Worm (Caenorhabditis elegans): ENCODE results near the gene tsp-13.

tsp-13 gene

DNA sequence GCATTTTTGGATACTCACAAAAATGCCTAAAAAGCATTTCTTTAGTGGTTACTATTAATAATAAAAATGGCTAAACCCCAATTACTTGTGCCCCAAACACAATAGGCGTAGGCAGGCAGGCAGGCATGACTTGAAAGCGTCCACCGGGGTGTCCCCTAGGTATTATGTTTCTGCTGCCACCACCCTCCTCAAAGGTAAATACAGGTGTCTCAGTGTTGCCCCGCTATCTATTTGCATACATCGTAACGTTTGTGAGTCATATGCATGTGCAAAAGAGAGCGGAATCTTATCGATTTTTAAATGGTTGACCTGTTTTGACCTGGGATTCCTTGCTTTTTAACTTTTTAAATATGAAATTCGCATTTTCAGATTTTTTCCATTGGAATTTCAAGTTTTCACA, 662 bp upstream of the tsp-13 start:
- TF ChIP-seq zag-1 (tag; optimal IDR thresholded peaks at IDR 0.05) (no peak), nhr-28 (tag; optimal IDR thresholded peaks at IDR 0.05) (no peak), fos-1 (tag; optimal IDR thresholded peaks at IDR 0.05) (no peak), lin-14 (GFP tag; optimal IDR thresholded peaks at IDR 0.05) (no peak)

DNA sequence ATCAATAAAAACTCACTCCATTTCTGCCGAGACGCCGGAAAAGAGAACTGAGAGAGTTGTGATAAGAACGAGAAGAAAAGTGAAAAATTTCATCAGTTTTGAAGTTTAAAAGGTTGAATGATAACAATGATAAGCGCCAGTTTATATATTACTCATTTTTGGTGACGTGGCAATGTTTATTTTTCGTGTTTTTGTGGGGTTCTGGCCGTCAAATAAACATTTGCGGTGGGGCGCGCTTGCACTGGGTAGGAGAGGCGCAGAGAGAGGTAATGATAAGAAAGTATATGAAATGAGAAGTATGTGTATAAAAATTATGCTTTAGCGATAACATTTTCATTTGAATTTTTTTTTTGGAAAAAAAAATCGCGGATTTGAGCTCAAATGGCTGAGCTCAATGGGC, 4.8 kb downstream of the tsp-13 start, which contains the start of gene Y39B6A.5:
Y39B6A.5 (minus strand) TSS at position 214 of the 400 bp plus-strand sequence.
- TF ChIP-seq swsn-7 (tag; optimal IDR thresholded peaks at IDR 0.05) (peak; percentile 14), pqm-1 (tag; optimal IDR thresholded peaks at IDR 0.05) (peak; percentile 82), tlp-1 (tag; optimal IDR thresholded peaks at IDR 0.05) (peak; percentile 54), dpl-1 (GFP tag; optimal IDR thresholded peaks at IDR 0.05) (peak in 1 of 3 experiments; percentile 20), elt-3 (tag; optimal IDR thresholded peaks at IDR 0.05) (peak in 1 of 6 experiments; percentile 53), jun-1 (tag; optimal IDR thresholded peaks at IDR 0.05) (peak; percentile 79), blmp-1 (tag; optimal IDR thresholded peaks at IDR 0.05) (peak; percentile 19), nhr-47 (tag; optimal IDR thresholded peaks at IDR 0.05) (no peak), nhr-71 (tag; optimal IDR thresholded peaks at IDR 0.05) (peak; percentile 64), lin-35 (GFP tag; optimal IDR thresholded peaks at IDR 0.05) (peak in 1 of 2 experiments; percentile 69), nhr-20 (tag; optimal IDR thresholded peaks at IDR 0.05) (peak; percentile 69), nhr-19 (GFP tag; conservative IDR thresholded peaks at IDR 0.05) (peak; percentile 51), unc-86 (tag; optimal IDR thresholded peaks at IDR 0.05) (no peak), hpl-2 (GFP tag; optimal IDR thresholded peaks at IDR 0.05) (peak; percentile 25), elt-2 (tag; optimal IDR thresholded peaks at IDR 0.05) (peak; percentile 100), mdl-1 (tag; optimal IDR thresholded peaks at IDR 0.05) (peak in 1 of 2 experiments; percentile 57), lin-15B (tag; optimal IDR thresholded peaks at IDR 0.05) (no peak), lin-14 (GFP tag; optimal IDR thresholded peaks at IDR 0.05) (peak; percentile 61), sox-4 (tag; optimal IDR thresholded peaks at IDR 0.05) (no peak), egl-13 (tag; optimal IDR thresholded peaks at IDR 0.05) (no peak), nhr-90 (tag; optimal IDR thresholded peaks at IDR 0.05; ENCODE audit: poor library complexity) (peak; percentile 71), hlh-17 (GFP tag; optimal IDR thresholded peaks at IDR 0.05; ENCODE audit: borderline replicate concordance) (no peak), ama-1 (optimal IDR thresholded peaks at IDR 0.05) (no peak), efl-1 (optimal IDR thresholded peaks at IDR 0.05) (no peak), efl-1 (GFP tag; optimal IDR thresholded peaks at IDR 0.05 in 1 of 2) (peak; percentile 1 to 38), irx-1 (tag; optimal IDR thresholded peaks at IDR 0.05) (peak; percentile 37), egl-27 (tag; optimal IDR thresholded peaks at IDR 0.05) (no peak), skn-1 (tag; optimal IDR thresholded peaks at IDR 0.05) (peak; percentile 0), lsy-2 (tag; optimal IDR thresholded peaks at IDR 0.05) (peak; percentile 4 to 25), pax-3 (tag; optimal IDR thresholded peaks at IDR 0.05) (peak; percentile 80), nhr-77 (tag; optimal IDR thresholded peaks at IDR 0.05) (peak; percentile 23)

DNA sequence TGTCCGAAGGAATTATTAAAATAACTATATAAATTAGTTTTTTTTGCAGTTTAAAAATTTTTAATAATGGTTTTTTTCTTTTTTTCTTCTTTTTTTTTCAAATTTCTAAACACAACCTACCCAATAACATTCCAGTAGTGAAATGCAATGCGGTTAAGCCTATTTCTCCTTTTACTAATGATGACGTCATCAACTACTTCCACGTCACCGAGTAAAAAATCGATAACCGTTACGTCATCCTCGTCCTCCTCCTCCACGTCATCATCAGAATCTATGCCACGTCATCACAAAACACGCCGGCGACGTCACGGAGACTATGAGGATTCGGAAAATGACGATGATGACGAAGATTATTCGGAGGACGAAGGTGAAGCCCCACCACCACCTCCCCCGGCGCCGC, 20.7 kb downstream of the tsp-13 start, which contains the start of gene hot-2:
hot-2 (plus strand) TSS at position 134 of the 400 bp plus-strand sequence.
- no peak for TF ChIP-seq aha-1 (tag; optimal IDR thresholded peaks at IDR 0.05)
- no peak for TF ChIP-seq efl-1 (optimal IDR thresholded peaks at IDR 0.05)
- peak in 1 of 2 experiments; percentile 2 for TF ChIP-seq efl-1 (GFP tag; optimal IDR thresholded peaks at IDR 0.05 in 1 of 2)

ce11 chrV:19175714-19176113, 21.8 kb downstream of the tsp-13 start:
- TF ChIP-seq ceh-8 (GFP tag; optimal IDR thresholded peaks at IDR 0.05) (no peak), irx-1 (tag; optimal IDR thresholded peaks at IDR 0.05) (no peak), hlh-17 (GFP tag; optimal IDR thresholded peaks at IDR 0.05; ENCODE audit: borderline replicate concordance) (no peak), nhr-85 (tag) (no peak), isw-1 (GFP tag; IDR thresholded peaks at IDR 0.05) (no peak), hpl-2 (GFP tag; optimal IDR thresholded peaks at IDR 0.05) (no peak), egl-27 (tag; optimal IDR thresholded peaks at IDR 0.05) (no peak), mep-1 (tag; optimal IDR thresholded peaks at IDR 0.05) (no peak)

Data from whole organism, L1 larva.